Fruit fly (Drosophila melanogaster): ENCODE results near the gene Tomosyn.

The Tomosyn gene

dm6 chrX:12669659-12670488 lies 38.5 kb downstream of the Tomosyn start:
- TF ChIP-seq CG8478 (optimal IDR thresholded peaks at IDR 0.05) (no peak), CTCF (optimal IDR thresholded peaks at IDR 0.05) (no peak)

dm6 chrX:12670530-12671285 lies 39.3 kb downstream of the Tomosyn start:
- TF ChIP-seq CG8478 (optimal IDR thresholded peaks at IDR 0.05) (no peak), CTCF (optimal IDR thresholded peaks at IDR 0.05) (no peak)

- TF ChIP-seq CG8478 (optimal IDR thresholded peaks at IDR 0.05), result no peak
- no peak for TF ChIP-seq CTCF (optimal IDR thresholded peaks at IDR 0.05)
These were observed 41.1 kb downstream of the Tomosyn start for dm6 chrX:12672317-12673172.

- no peak for TF ChIP-seq CG8478 (optimal IDR thresholded peaks at IDR 0.05)
- TF ChIP-seq CTCF (optimal IDR thresholded peaks at IDR 0.05), result no peak
These were observed 42.6 kb downstream of the Tomosyn start for dm6 chrX:12673833-12674541.

- TF ChIP-seq CTCF (optimal IDR thresholded peaks at IDR 0.05) (no peak), CG8478 (optimal IDR thresholded peaks at IDR 0.05) (no peak)
These were observed 43.9 kb downstream of the Tomosyn start for dm6 chrX:12675284-12675683.

- TF ChIP-seq CG8478 (optimal IDR thresholded peaks at IDR 0.05) (no peak), CTCF (optimal IDR thresholded peaks at IDR 0.05) (no peak)
These were observed 44.6 kb downstream of the Tomosyn start for dm6 chrX:12675798-12676553.

dm6 chrX:12676554-12677336 lies 45.3 kb downstream of the Tomosyn start:
- TF ChIP-seq CG8478 (optimal IDR thresholded peaks at IDR 0.05) (no peak), CTCF (optimal IDR thresholded peaks at IDR 0.05) (no peak)

- TF ChIP-seq CG8478 (optimal IDR thresholded peaks at IDR 0.05), result no peak
- TF ChIP-seq CTCF (optimal IDR thresholded peaks at IDR 0.05), result no peak
These were observed 51.1 kb downstream of the Tomosyn start for dm6 chrX:12682403-12682958.

dm6 chrX:12699095-12699750 lies 67.8 kb downstream of the Tomosyn start:
- TF ChIP-seq CG8478 (optimal IDR thresholded peaks at IDR 0.05), result no peak
- no peak for TF ChIP-seq CTCF (optimal IDR thresholded peaks at IDR 0.05)
